Worm (Caenorhabditis elegans) whole organism, early embryonic: ENCODE measurements around the gene fbxa-25.

Experiments used
- B0310.2 ChIP-seq: sonication (generic microtip); optimal IDR thresholded peaks from 2 replicates; lab custom pipeline; 2016; ENCODE audit warnings: mild to moderate bottlenecking, missing genetic modification characterization, missing compliant biosample characterization
- aly-1 ChIP-seq: sonication (generic microtip); optimal IDR thresholded peaks from 2 replicates; lab custom pipeline; 2016; ENCODE audit warnings: missing genetic modification characterization, missing compliant biosample characterization
- ama-1 ChIP-seq: fragments of 150-350 bp; optimal IDR thresholded peaks from 2 replicates; lab custom pipeline; 2014
- ceh-13 ChIP-seq: fragments of 200-800 bp; sonication (Bioruptor generic); optimal IDR thresholded peaks from 2 replicates; lab custom pipeline; 2018; ENCODE audit warnings: mild to moderate bottlenecking, missing genetic modification characterization, missing compliant biosample characterization
- ceh-36 ChIP-seq: sonication (generic microtip); optimal IDR thresholded peaks from 2 replicates; lab custom pipeline; 2016; ENCODE audit warnings: missing genetic modification characterization, inconsistent platforms, missing compliant biosample characterization
- flt-1 ChIP-seq: fragments of 200-800 bp; sonication (Bioruptor generic); IDR thresholded peaks from 2 replicates; pipeline ENCODE4 v1.3.6; 2022; ENCODE audit warnings: missing genetic modification characterization, missing compliant biosample characterization
- hmbx-1 ChIP-seq: sonication (generic microtip); optimal IDR thresholded peaks from 2 replicates; lab custom pipeline; 2016; ENCODE audit warnings: mild to moderate bottlenecking, missing genetic modification characterization, missing compliant biosample characterization
- hmg-4 ChIP-seq: fragments of 200-800 bp; sonication (Bioruptor generic); optimal IDR thresholded peaks from 2 replicates; lab custom pipeline; 2018; ENCODE audit warnings: mild to moderate bottlenecking, missing genetic modification characterization, missing compliant biosample characterization
- hnd-1 ChIP-seq: sonication (generic microtip); optimal IDR thresholded peaks from 2 replicates; lab custom pipeline; 2016; ENCODE audit warnings: missing genetic modification characterization, missing compliant biosample characterization
- scrt-1 ChIP-seq: fragments of 200-800 bp; sonication (Bioruptor generic); IDR thresholded peaks from 2 replicates; pipeline ENCODE4 v1.3.6; 2022; ENCODE audit warnings: missing genetic modification characterization, missing compliant biosample characterization
- sea-1 ChIP-seq: fragments of 200-800 bp; sonication (Bioruptor generic); conservative IDR thresholded peaks from 2 replicates; pipeline ENCODE4 v1.3.6; 2022; ENCODE audit warnings: missing genetic modification characterization, missing compliant biosample characterization
- tbx-11 ChIP-seq: fragments of 200-800 bp; sonication (Bioruptor generic); IDR thresholded peaks from 2 replicates; pipeline ENCODE4 v1.3.6; 2022; ENCODE audit warnings: missing genetic modification characterization, missing compliant biosample characterization
- tbx-37 ChIP-seq: fragments of 200-800 bp; sonication (Bioruptor generic); conservative IDR thresholded peaks from 2 replicates; pipeline ENCODE4 v1.3.6; 2022; ENCODE audit warnings: missing genetic modification reagents, missing genetic modification characterization, missing compliant biosample characterization
- tra-4 ChIP-seq: sonication (generic microtip); optimal IDR thresholded peaks from 2 replicates; lab custom pipeline; 2017; ENCODE audit warnings: missing genetic modification characterization, missing compliant biosample characterization

DNA sequence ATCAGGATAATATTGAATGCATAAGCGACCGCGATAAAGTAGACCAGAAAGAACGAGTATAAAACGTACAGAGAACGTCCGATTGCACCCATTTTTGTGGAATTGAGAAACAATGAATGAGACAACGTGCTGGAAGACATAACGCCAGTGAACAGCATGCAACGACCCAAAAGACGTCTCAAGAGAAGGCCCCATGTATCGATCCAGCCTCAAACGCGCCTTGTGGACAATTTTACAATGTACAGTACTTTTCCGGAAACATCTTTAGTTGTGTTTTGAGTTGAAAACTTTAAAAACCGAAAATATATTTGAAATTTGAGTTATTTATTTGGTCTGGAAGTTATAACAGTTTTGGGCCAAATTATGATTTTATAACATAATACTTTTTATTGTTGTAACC lies 1.5 kb upstream of the fbxa-25 start, which contains the start of gene Y82E9BL.3:
- no peak for TF ChIP-seq ceh-13
- no peak for TF ChIP-seq scrt-1 (GFP tag; lab: Robert Waterston, UW)
- no peak for TF ChIP-seq tbx-11
- TF ChIP-seq ceh-36 (tag; lab: Kevin White, UChicago), result no peak
- TF ChIP-seq hmg-4 (GFP tag; lab: Kevin White, UChicago), result no peak
- TF ChIP-seq ama-1 (lab: Kevin White, UChicago), result no peak
- TF ChIP-seq sea-1, result no peak
- TF ChIP-seq tra-4, result no peak
- no peak for TF ChIP-seq flt-1 (GFP tag; lab: Robert Waterston, UW)
- no peak for TF ChIP-seq tbx-37 (GFP tag; lab: Robert Waterston, UW)
- TF ChIP-seq hnd-1, result no peak
- no peak for TF ChIP-seq aly-1
- no peak for TF ChIP-seq hmbx-1 (tag; lab: Kevin White, UChicago)
- TF ChIP-seq B0310.2 (tag; lab: Kevin White, UChicago), result no peak
